Worm (Caenorhabditis elegans) whole organism, L3 larva: ENCODE results near the gene lbp-4.

Source experiments
- R02D3.7 ChIP-seq: fragments of 150-350 bp; optimal IDR thresholded peaks from 2 replicates; lab custom pipeline; 2014; ENCODE audit warnings: missing biosample characterization, missing genetic modification characterization
- ZK546.5 ChIP-seq: sonication (generic microtip); optimal IDR thresholded peaks from 2 replicates; lab custom pipeline; 2017; ENCODE audit warnings: missing biosample characterization, missing genetic modification characterization
- aly-2 ChIP-seq: fragments of 150-350 bp; optimal IDR thresholded peaks from 2 replicates; lab custom pipeline; 2014; ENCODE audit warnings: missing biosample characterization, missing genetic modification characterization
- ama-1 ChIP-seq: fragments of 150-350 bp; optimal IDR thresholded peaks from 2 replicates; lab custom pipeline; 2018
- ceh-16 ChIP-seq: sonication (generic microtip); optimal IDR thresholded peaks from 2 replicates; lab custom pipeline; 2017; ENCODE audit warnings: missing biosample characterization, missing genetic modification characterization
- ceh-28 ChIP-seq: fragments of 150-350 bp; optimal IDR thresholded peaks from 2 replicates; lab custom pipeline; 2014; ENCODE audit warnings: missing biosample characterization, missing genetic modification reagents, missing genetic modification characterization
- ceh-82 ChIP-seq: fragments of 150-350 bp; optimal IDR thresholded peaks from 2 replicates; lab custom pipeline; 2014; ENCODE audit warnings: missing biosample characterization, missing genetic modification characterization
- ceh-9 ChIP-seq: sonication (generic microtip); optimal IDR thresholded peaks from 2 replicates; lab custom pipeline; 2018; ENCODE audit warnings: missing biosample characterization, missing genetic modification characterization
- daf-12 ChIP-seq: fragments of 150-350 bp; optimal IDR thresholded peaks from 2 replicates; lab custom pipeline; 2014; ENCODE audit warnings: missing biosample characterization, missing genetic modification reagents, missing genetic modification characterization
- egl-27 ChIP-seq: sonication (generic microtip); optimal IDR thresholded peaks from 4 replicates; lab custom pipeline; 2017; ENCODE audit warnings: missing biosample characterization, missing genetic modification reagents, missing genetic modification characterization
- egl-5 ChIP-seq: fragments of 150-350 bp; optimal IDR thresholded peaks from 2 replicates; lab custom pipeline; 2017; ENCODE audit warnings: missing biosample characterization, missing genetic modification reagents, missing genetic modification characterization, inconsistent platforms
- elt-1 ChIP-seq: fragments of 150-350 bp; optimal IDR thresholded peaks from 2 replicates; lab custom pipeline; 2014; ENCODE audit warnings: missing biosample characterization, missing genetic modification characterization
- elt-2 ChIP-seq: sonication (generic microtip); optimal IDR thresholded peaks from 2 replicates; lab custom pipeline; 2016; ENCODE audit warnings: missing genetic modification reagents, mild to moderate bottlenecking, missing genetic modification characterization, missing compliant biosample characterization
- elt-3 ChIP-seq, 3 experiments: fragments of 150-350 bp in 1 of 3; sonication (generic microtip) in 2 of 3; optimal IDR thresholded peaks; 2 replicates in 2 of 3; 4 replicates in 1 of 3; lab custom pipeline; 2014 to 2017; ENCODE audit warnings: missing biosample characterization in 3 of 3, missing genetic modification characterization in 3 of 3
- eor-1 ChIP-seq, 2 experiments: fragments of 150-350 bp; optimal IDR thresholded peaks; 2 replicates each; lab custom pipeline; 2014 to 2018; ENCODE audit warnings: missing biosample characterization in 2 of 2, missing genetic modification characterization in 2 of 2
- fkh-10 ChIP-seq: sonication (generic microtip); optimal IDR thresholded peaks from 2 replicates; lab custom pipeline; 2017; ENCODE audit warnings: missing biosample characterization, missing genetic modification reagents, missing genetic modification characterization
- fkh-2 ChIP-seq: fragments of 150-350 bp; optimal IDR thresholded peaks from 2 replicates; lab custom pipeline; 2014; ENCODE audit warnings: missing biosample characterization, missing genetic modification reagents, missing genetic modification characterization
- fos-1 ChIP-seq: fragments of 150-350 bp; optimal IDR thresholded peaks from 2 replicates; lab custom pipeline; 2014; ENCODE audit warnings: missing biosample characterization, missing genetic modification characterization
- hmg-11 ChIP-seq: sonication (generic microtip); optimal IDR thresholded peaks from 2 replicates; lab custom pipeline; 2016; ENCODE audit warnings: missing genetic modification characterization, missing compliant biosample characterization
- jun-1 ChIP-seq: fragments of 150-350 bp; optimal IDR thresholded peaks from 2 replicates; lab custom pipeline; 2014; ENCODE audit warnings: missing biosample characterization, missing genetic modification reagents, missing genetic modification characterization
- lin-15B ChIP-seq: fragments of 150-350 bp; optimal IDR thresholded peaks from 2 replicates; lab custom pipeline; 2014; ENCODE audit warnings: missing biosample characterization, missing genetic modification characterization
- lin-39 ChIP-seq: fragments of 150-350 bp; optimal IDR thresholded peaks from 2 replicates; lab custom pipeline; 2018; ENCODE audit warnings: missing biosample characterization, missing genetic modification reagents, missing genetic modification characterization
- lsy-12 ChIP-seq: sonication (generic microtip); optimal IDR thresholded peaks from 2 replicates; lab custom pipeline; 2016; ENCODE audit warnings: mild to moderate bottlenecking, missing genetic modification characterization, missing compliant biosample characterization
- mdl-1 ChIP-seq: fragments of 150-350 bp; optimal IDR thresholded peaks from 2 replicates; lab custom pipeline; 2014; ENCODE audit warnings: missing biosample characterization, missing genetic modification characterization
- mml-1 ChIP-seq: fragments of 150-350 bp; sonication (generic microtip); optimal IDR thresholded peaks from 3 replicates; lab custom pipeline; 2014; ENCODE audit warnings: missing biosample characterization, missing genetic modification characterization
- nfya-1 ChIP-seq: sonication (generic microtip); optimal IDR thresholded peaks from 2 replicates; lab custom pipeline; 2017; ENCODE audit warnings: missing genetic modification characterization, mild to moderate bottlenecking, missing compliant biosample characterization, antibody characterized with exemption, moderate library complexity; ENCODE audit not compliant: insufficient read depth
- nhr-11 ChIP-seq: fragments of 150-350 bp; optimal IDR thresholded peaks from 2 replicates; lab custom pipeline; 2014; ENCODE audit warnings: missing biosample characterization, missing genetic modification characterization
- nhr-12 ChIP-seq: fragments of 150-350 bp; optimal IDR thresholded peaks from 2 replicates; lab custom pipeline; 2014; ENCODE audit warnings: missing biosample characterization, missing genetic modification characterization
- nhr-23 ChIP-seq: fragments of 150-350 bp; optimal IDR thresholded peaks from 2 replicates; lab custom pipeline; 2014; ENCODE audit warnings: missing biosample characterization, missing genetic modification reagents, missing genetic modification characterization
- nhr-237 ChIP-seq: fragments of 150-350 bp; optimal IDR thresholded peaks from 2 replicates; lab custom pipeline; 2014; ENCODE audit warnings: missing biosample characterization, missing genetic modification characterization
- nhr-25 ChIP-seq: sonication (generic microtip); optimal IDR thresholded peaks from 2 replicates; lab custom pipeline; 2017; ENCODE audit warnings: missing biosample characterization, missing genetic modification characterization
- nhr-28 ChIP-seq: fragments of 150-350 bp; optimal IDR thresholded peaks from 2 replicates; lab custom pipeline; 2014; ENCODE audit warnings: missing biosample characterization, missing genetic modification characterization
- nhr-43 ChIP-seq: sonication (generic microtip); optimal IDR thresholded peaks from 2 replicates; lab custom pipeline; 2016; ENCODE audit warnings: mild to moderate bottlenecking, missing genetic modification characterization, missing compliant biosample characterization; ENCODE audit not compliant: poor library complexity, severe bottlenecking
- nhr-67 ChIP-seq: fragments of 150-350 bp; optimal IDR thresholded peaks from 2 replicates; lab custom pipeline; 2014; ENCODE audit warnings: missing biosample characterization, missing genetic modification characterization
- nhr-76 ChIP-seq: fragments of 150-350 bp; sonication (generic microtip); optimal IDR thresholded peaks from 5 replicates; lab custom pipeline; 2014; ENCODE audit warnings: missing biosample characterization, missing genetic modification characterization
- nhr-77 ChIP-seq: fragments of 150-350 bp; optimal IDR thresholded peaks from 2 replicates; lab custom pipeline; 2014; ENCODE audit warnings: missing biosample characterization, missing genetic modification characterization
- pha-4 ChIP-seq: fragments of 150-350 bp; optimal IDR thresholded peaks from 2 replicates; lab custom pipeline; 2014; ENCODE audit warnings: missing biosample characterization, missing genetic modification reagents, missing genetic modification characterization
- pqm-1 ChIP-seq: fragments of 150-350 bp; optimal IDR thresholded peaks from 2 replicates; lab custom pipeline; 2017; ENCODE audit warnings: missing biosample characterization, missing genetic modification characterization, inconsistent platforms
- sea-2 ChIP-seq: fragments of 150-350 bp; sonication (generic microtip); optimal IDR thresholded peaks from 4 replicates; lab custom pipeline; 2014; ENCODE audit warnings: missing biosample characterization, missing genetic modification reagents, missing genetic modification characterization
- skn-1 ChIP-seq: fragments of 150-350 bp; optimal IDR thresholded peaks from 2 replicates; lab custom pipeline; 2014; ENCODE audit warnings: missing biosample characterization, missing genetic modification characterization
- snpc-4 ChIP-seq: fragments of 150-350 bp; optimal IDR thresholded peaks from 2 replicates; lab custom pipeline; 2014; ENCODE audit warnings: missing biosample characterization, missing genetic modification characterization
- tbx-2 ChIP-seq: sonication (generic microtip); optimal IDR thresholded peaks from 2 replicates; lab custom pipeline; 2016; ENCODE audit warnings: mild to moderate bottlenecking, missing genetic modification characterization, missing compliant biosample characterization
- unc-39 ChIP-seq: sonication (generic microtip); optimal IDR thresholded peaks from 4 replicates; lab custom pipeline; 2017; ENCODE audit warnings: missing biosample characterization, missing genetic modification characterization
- unc-62 ChIP-seq: fragments of 150-350 bp; sonication (generic microtip); optimal IDR thresholded peaks from 4 replicates; lab custom pipeline; 2014; ENCODE audit warnings: missing biosample characterization, missing genetic modification reagents, missing genetic modification characterization
- zag-1 ChIP-seq: fragments of 150-350 bp; optimal IDR thresholded peaks from 2 replicates; lab custom pipeline; 2014; ENCODE audit warnings: missing biosample characterization, missing genetic modification characterization
- ztf-11 ChIP-seq: fragments of 150-350 bp; optimal IDR thresholded peaks from 2 replicates; lab custom pipeline; 2014; ENCODE audit warnings: missing biosample characterization, missing genetic modification characterization
- ztf-4 ChIP-seq: fragments of 150-350 bp; optimal IDR thresholded peaks from 2 replicates; lab custom pipeline; 2014; ENCODE audit warnings: missing biosample characterization, missing genetic modification characterization

lbp-4 gene

ce11 chrV:7852078-7852477 lies 31.7 kb downstream of the lbp-4 start:
- TF ChIP-seq ceh-9 = no peak
- TF ChIP-seq nhr-23 (tag; lab: Kevin White, UChicago) = no peak
- no peak for TF ChIP-seq R02D3.7 (tag; lab: Kevin White, UChicago)
- TF ChIP-seq ceh-28 (tag; lab: Kevin White, UChicago) = no peak
- TF ChIP-seq nhr-76 = no peak
- no peak for TF ChIP-seq unc-62 (GFP tag; lab: Kevin White, UChicago)

ce11 chrV:7853900-7854299 lies 33.5 kb downstream of the lbp-4 start:
- no peak for TF ChIP-seq mdl-1 (tag; lab: Kevin White, UChicago)
- no peak for TF ChIP-seq pqm-1 (tag; lab: Kevin White, UChicago)
- no peak for TF ChIP-seq sea-2 (GFP tag; lab: Kevin White, UChicago)
- no peak for TF ChIP-seq fkh-10 (GFP tag; lab: Kevin White, UChicago)
- no peak for TF ChIP-seq daf-12
- no peak for TF ChIP-seq elt-3 (tag; optimal IDR thresholded peaks at IDR 0.05; lab: Kevin White, UChicago)
- TF ChIP-seq hmg-11 (tag; lab: Kevin White, UChicago) = peak; percentile 19
- TF ChIP-seq nfya-1 (tag; lab: Kevin White, UChicago) = peak; percentile 26
- TF ChIP-seq ama-1 (lab: Kevin White, UChicago) = no peak
- TF ChIP-seq elt-2 = no peak
- TF ChIP-seq lin-15B = peak; percentile 14
- peak; percentile 19 for TF ChIP-seq snpc-4 (tag; lab: Kevin White, UChicago)
- TF ChIP-seq pha-4 (tag; lab: Kevin White, UChicago) = peak; percentile 29

ce11 chrV:7854603-7855002 lies 34.2 kb downstream of the lbp-4 start, which contains the start of the genes C37C3.9 and C37C3.18:
Gene C37C3.9 (minus strand): TSS chrV:7854700.
Gene C37C3.18 (plus strand): TSS chrV:7854993.
- no peak for TF ChIP-seq nhr-76
- peak; percentile 87 for TF ChIP-seq hmg-11 (tag; lab: Kevin White, UChicago)
- TF ChIP-seq zag-1 (tag; lab: Kevin White, UChicago) = no peak
- TF ChIP-seq nhr-77 (tag; lab: Kevin White, UChicago) = no peak
- peak; percentile 39 for TF ChIP-seq lsy-12 (tag; lab: Kevin White, UChicago)
- no peak for TF ChIP-seq nhr-67
- peak; percentile 90 for TF ChIP-seq snpc-4 (tag; lab: Kevin White, UChicago)
- peak; percentile 93 for TF ChIP-seq skn-1 (tag; lab: Kevin White, UChicago)
- TF ChIP-seq fos-1 (tag; lab: Kevin White, UChicago) = no peak
- TF ChIP-seq pqm-1 (tag; lab: Kevin White, UChicago) = peak; percentile 22
- TF ChIP-seq nhr-12 (tag; lab: Kevin White, UChicago) = no peak
- TF ChIP-seq unc-62 (GFP tag; lab: Kevin White, UChicago) = peak; percentile 48
- no peak for TF ChIP-seq mdl-1 (tag; lab: Kevin White, UChicago)
- peak; percentile 75 for TF ChIP-seq nhr-23 (tag; lab: Kevin White, UChicago)
- peak; percentile 48 for TF ChIP-seq lin-15B
- no peak for TF ChIP-seq eor-1 (tag; optimal IDR thresholded peaks at IDR 0.05; lab: Kevin White, UChicago)
- peak; percentile 0 for TF ChIP-seq ceh-82 (tag; lab: Kevin White, UChicago)
- TF ChIP-seq fkh-2 = no peak
- no peak for TF ChIP-seq ztf-4
- TF ChIP-seq lin-39 (tag; lab: Kevin White, UChicago) = peak; percentile 80
- no peak for TF ChIP-seq ceh-16 (tag; lab: Kevin White, UChicago)
- no peak for TF ChIP-seq sea-2 (GFP tag; lab: Kevin White, UChicago)
- no peak for TF ChIP-seq mml-1 (tag; lab: Kevin White, UChicago)
- peak; percentile 51 for TF ChIP-seq egl-27 (tag; lab: Kevin White, UChicago)
- peak; percentile 71 for TF ChIP-seq ceh-28 (tag; lab: Kevin White, UChicago)
- TF ChIP-seq nhr-237 (tag; lab: Kevin White, UChicago) = no peak
- TF ChIP-seq jun-1 (tag; lab: Kevin White, UChicago) = peak; percentile 85
- TF ChIP-seq elt-2 = peak; percentile 68
- TF ChIP-seq ama-1 (lab: Kevin White, UChicago) = no peak
- TF ChIP-seq fkh-10 (GFP tag; lab: Kevin White, UChicago) = peak; percentile 44
- TF ChIP-seq egl-5 (tag; lab: Kevin White, UChicago) = peak; percentile 57
- TF ChIP-seq pha-4 (tag; lab: Kevin White, UChicago) = peak; percentile 90
- peak; percentile 74 for TF ChIP-seq nhr-25 (tag; lab: Kevin White, UChicago)
- no peak for TF ChIP-seq ztf-11 (tag; lab: Kevin White, UChicago)
- TF ChIP-seq nhr-11 (tag; lab: Kevin White, UChicago) = no peak
- peak; percentile 80 for TF ChIP-seq nfya-1 (tag; lab: Kevin White, UChicago)
- TF ChIP-seq ceh-9 = no peak
- no peak for TF ChIP-seq elt-3 (tag; optimal IDR thresholded peaks at IDR 0.05; lab: Kevin White, UChicago)
- TF ChIP-seq unc-39 (tag; lab: Kevin White, UChicago) = no peak
- TF ChIP-seq aly-2 (tag; lab: Kevin White, UChicago) = no peak
- peak; percentile 50 for TF ChIP-seq nhr-43
- peak; percentile 22 for TF ChIP-seq elt-1 (tag; lab: Kevin White, UChicago)
- peak; percentile 17 for TF ChIP-seq tbx-2 (tag; lab: Kevin White, UChicago)
- no peak for TF ChIP-seq daf-12
- no peak for TF ChIP-seq ZK546.5 (tag; lab: Kevin White, UChicago)
- TF ChIP-seq nhr-28 (tag; lab: Kevin White, UChicago) = no peak
- TF ChIP-seq R02D3.7 (tag; lab: Kevin White, UChicago) = peak; percentile 22
